Fruit fly (Drosophila melanogaster) whole organism: ENCODE measurements around the gene Moca-cyp.

Experiments used
- CG8478 ChIP-seq: fragments of >200 bp; optimal IDR thresholded peaks from 2 replicates; lab custom pipeline; 2018; ENCODE audit warnings: inconsistent platforms
- Dll ChIP-seq: fragments of >200 bp; optimal IDR thresholded peaks from 2 replicates; lab custom pipeline; 2017
- EcR ChIP-seq, 2 experiments: fragments of >200 bp; optimal IDR thresholded peaks; 2 replicates each; lab custom pipeline; 2017; ENCODE audit warnings: missing biosample characterization in 2 of 2, missing genetic modification characterization in 2 of 2, missing genetic modification reagents in 2 of 2
- pan ChIP-seq: fragments of >200 bp; optimal IDR thresholded peaks from 2 replicates; lab custom pipeline; 2017
- psq ChIP-seq: fragments of >200 bp; optimal IDR thresholded peaks from 2 replicates; lab custom pipeline; 2017
- usp ChIP-seq: fragments of >200 bp; optimal IDR thresholded peaks from 2 replicates; lab custom pipeline; 2017; ENCODE audit warnings: missing biosample characterization, missing genetic modification characterization, mixed read lengths

Moca-cyp gene

dm6 chr3R:28339654-28340605, at the start of gene Moca-cyp, which contains the start of gene Gfat2:
Gene Moca-cyp (plus strand): TSS chr3R:28340334.
Gene Gfat2 (minus strand): TSS chr3R:28339765.
- TF ChIP-seq pan (lab: Kevin White, UChicago), result no peak
- no peak for TF ChIP-seq EcR (GFP tag; optimal IDR thresholded peaks at IDR 0.05; lab: Kevin White, UChicago)
- peak; percentile 86 for TF ChIP-seq Dll
- TF ChIP-seq CG8478 (lab: Kevin White, UChicago), result peak; percentile 25
- no peak for TF ChIP-seq psq (lab: Kevin White, UChicago)

DNA sequence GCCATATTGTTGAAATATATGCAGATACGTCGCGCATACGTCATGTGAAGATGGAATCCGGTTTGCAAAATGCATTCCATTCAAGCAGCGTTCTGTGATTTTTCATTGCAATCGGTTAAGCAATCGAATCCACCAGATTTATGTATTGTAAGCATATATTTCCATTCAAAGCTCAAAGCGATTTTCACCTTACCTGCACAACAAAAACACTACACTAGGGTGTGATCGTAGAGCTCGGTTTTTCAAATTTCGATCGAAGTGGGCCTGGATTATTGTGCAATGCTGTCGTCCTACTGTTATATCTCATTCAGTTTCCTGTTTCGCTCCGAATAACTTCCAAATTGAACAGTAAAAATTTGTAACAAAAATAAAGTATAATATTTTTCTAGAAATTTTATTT, 49.1 kb upstream of the Moca-cyp start, which contains the start of gene Mst98Ca:
TSS of gene Mst98Ca (plus strand) at position 301 of the 400 bp plus-strand sequence.
- no peak for TF ChIP-seq EcR (GFP tag; optimal IDR thresholded peaks at IDR 0.05; lab: Kevin White, UChicago)
- no peak for TF ChIP-seq psq (lab: Kevin White, UChicago)
- TF ChIP-seq usp (GFP tag; lab: Kevin White, UChicago), result no peak
- no peak for TF ChIP-seq pan (lab: Kevin White, UChicago)
- TF ChIP-seq Dll, result no peak
- TF ChIP-seq CG8478 (lab: Kevin White, UChicago), result no peak

DNA sequence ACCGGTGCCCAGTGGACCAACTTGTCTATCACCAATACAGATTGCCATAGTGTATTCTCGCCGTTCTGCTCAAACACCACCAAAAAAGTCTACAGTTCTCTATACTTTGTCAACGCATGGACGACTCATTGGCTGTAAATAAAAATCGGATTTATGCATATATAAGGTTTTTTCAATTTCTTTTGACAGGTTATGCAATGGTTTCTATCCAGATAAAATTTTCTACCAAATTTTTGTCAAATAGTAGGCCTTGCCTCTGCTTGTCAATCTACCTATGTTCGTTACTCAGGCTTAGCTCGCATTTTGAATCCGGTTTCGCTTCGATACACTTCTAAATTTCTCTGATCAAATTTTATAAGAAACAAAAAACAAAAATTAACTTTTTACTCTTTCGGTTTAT, 47.6 kb upstream of the Moca-cyp start, which contains the start of gene Mst98Cb:
TSS of gene Mst98Cb (plus strand) at position 301 of the 400 bp plus-strand sequence.
- TF ChIP-seq pan (lab: Kevin White, UChicago) (no peak), psq (lab: Kevin White, UChicago) (no peak), Dll (no peak), CG8478 (lab: Kevin White, UChicago) (no peak), EcR (GFP tag; optimal IDR thresholded peaks at IDR 0.05; lab: Kevin White, UChicago) (no peak)

DNA sequence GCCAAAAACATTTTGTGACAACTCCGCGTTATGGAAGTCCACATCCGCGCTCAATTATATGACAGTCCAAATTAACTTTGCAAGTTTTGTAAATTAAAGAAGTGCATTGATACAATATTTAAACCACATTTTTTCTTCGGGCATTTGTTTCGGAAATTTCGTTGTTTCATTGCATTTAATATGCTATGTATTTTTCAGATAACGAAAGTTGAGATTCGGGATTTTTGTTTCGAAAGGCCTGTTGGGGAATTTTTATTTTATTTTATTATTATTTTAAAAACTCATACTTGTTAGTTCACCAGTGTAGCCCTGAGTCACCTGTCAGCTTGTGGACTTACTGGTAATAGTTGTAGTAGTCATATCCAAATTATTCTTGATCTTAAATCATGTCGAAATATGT, 46.4 kb upstream of the Moca-cyp start, which contains the start of gene UQCR-14L:
TSS of gene UQCR-14L (plus strand) at position 301 of the 400 bp plus-strand sequence.
- no peak for TF ChIP-seq CG8478 (lab: Kevin White, UChicago)
- no peak for TF ChIP-seq pan (lab: Kevin White, UChicago)
- TF ChIP-seq EcR (GFP tag; optimal IDR thresholded peaks at IDR 0.05; lab: Kevin White, UChicago), result no peak
- no peak for TF ChIP-seq Dll
- no peak for TF ChIP-seq psq (lab: Kevin White, UChicago)
- TF ChIP-seq usp (GFP tag; lab: Kevin White, UChicago), result no peak

DNA sequence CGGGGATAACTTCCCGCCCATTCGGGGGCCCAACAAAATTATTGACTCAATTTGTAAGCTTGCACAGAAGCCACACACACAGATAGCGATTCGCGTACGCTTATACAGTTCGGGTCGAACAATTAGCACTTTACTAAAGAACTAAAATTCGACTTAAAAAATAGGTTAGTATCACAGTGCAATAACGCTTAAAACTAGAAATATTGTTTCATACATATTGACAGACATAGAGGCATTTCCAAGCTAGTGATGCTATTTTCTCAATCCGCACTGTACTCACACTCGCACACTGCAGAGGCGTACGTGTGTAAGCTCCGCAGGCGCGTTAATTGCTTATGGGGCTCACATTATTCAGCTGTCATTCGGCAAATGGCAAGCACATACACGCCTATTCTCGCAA, 42.6 kb upstream of the Moca-cyp start:
- TF ChIP-seq usp (GFP tag; lab: Kevin White, UChicago) (no peak), CG8478 (lab: Kevin White, UChicago) (no peak), EcR (GFP tag; optimal IDR thresholded peaks at IDR 0.05; lab: Kevin White, UChicago) (no peak), Dll (no peak), pan (lab: Kevin White, UChicago) (no peak), psq (lab: Kevin White, UChicago) (no peak)

DNA sequence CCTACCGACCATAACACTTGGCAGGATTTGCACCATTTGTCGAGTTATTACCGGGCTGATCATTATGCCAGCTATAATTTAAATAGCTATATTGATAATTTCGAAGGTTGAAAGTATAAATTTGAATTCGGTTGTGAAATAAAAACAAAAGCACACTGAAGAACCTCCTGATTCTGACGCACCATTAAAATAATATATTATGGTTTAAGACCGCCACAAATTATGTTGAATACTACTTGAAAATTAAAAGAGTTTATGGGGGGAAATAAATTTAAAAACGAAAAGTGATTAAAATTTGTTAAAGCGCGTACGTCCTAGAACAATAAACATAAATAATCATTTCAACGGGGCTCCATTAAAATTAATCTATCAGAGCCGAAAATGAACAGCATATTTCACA, 35.6 kb upstream of the Moca-cyp start, which contains the start of gene CG12516:
TSS of gene CG12516 (minus strand) at position 101 of the 400 bp plus-strand sequence.
- no peak for TF ChIP-seq EcR (GFP tag; optimal IDR thresholded peaks at IDR 0.05; lab: Kevin White, UChicago)

DNA sequence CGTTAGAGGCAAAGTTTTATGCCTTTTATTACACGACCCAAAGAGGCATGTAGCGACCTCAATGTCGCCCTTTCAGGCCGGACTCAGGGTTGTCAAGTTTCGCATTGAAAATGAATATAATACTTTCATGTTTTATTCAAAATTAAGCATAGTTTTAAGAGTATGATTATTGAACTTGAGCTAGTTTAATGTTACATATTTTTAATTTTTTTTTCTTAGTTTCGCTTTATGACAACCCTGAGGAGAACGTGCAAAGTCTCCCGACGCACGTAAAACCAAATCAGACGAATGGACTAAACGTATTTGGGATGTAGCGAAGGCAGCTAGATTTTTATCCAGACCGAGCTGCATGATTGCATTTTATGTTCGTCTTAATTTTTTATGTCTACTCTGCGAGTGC, 34.2 kb upstream of the Moca-cyp start:
- TF ChIP-seq CG8478 (lab: Kevin White, UChicago) (no peak), usp (GFP tag; lab: Kevin White, UChicago) (no peak), EcR (GFP tag; optimal IDR thresholded peaks at IDR 0.05; lab: Kevin White, UChicago) (no peak), psq (lab: Kevin White, UChicago) (no peak)

dm6 chr3R:28307926-28308746, 32.0 kb upstream of the Moca-cyp start:
- TF ChIP-seq Dll (no peak), pan (lab: Kevin White, UChicago) (no peak), CG8478 (lab: Kevin White, UChicago) (no peak)

dm6 chr3R:28317151-28317844, 22.8 kb upstream of the Moca-cyp start:
- TF ChIP-seq Dll, result no peak
- no peak for TF ChIP-seq usp (GFP tag; lab: Kevin White, UChicago)
- no peak for TF ChIP-seq psq (lab: Kevin White, UChicago)
- no peak for TF ChIP-seq pan (lab: Kevin White, UChicago)
- TF ChIP-seq EcR (GFP tag; optimal IDR thresholded peaks at IDR 0.05; lab: Kevin White, UChicago), result no peak
- no peak for TF ChIP-seq CG8478 (lab: Kevin White, UChicago)

- TF ChIP-seq Dll (no peak), EcR (GFP tag; optimal IDR thresholded peaks at IDR 0.05; lab: Kevin White, UChicago) (no peak), CG8478 (lab: Kevin White, UChicago) (no peak), usp (GFP tag; lab: Kevin White, UChicago) (no peak)
Observed at dm6 chr3R:28323718-28324350, 16.3 kb upstream of the Moca-cyp start.
